Fruit fly (Drosophila melanogaster) whole organism, embryonic: ENCODE results near the gene Mtp.

Experiments
- ATbp ChIP-seq: fragments of 200-800 bp; sonication (Bioruptor generic); optimal IDR thresholded peaks from 2 replicates; lab custom pipeline; 2017; ENCODE audit warnings: missing biosample characterization, mild to moderate bottlenecking, missing genetic modification characterization, missing genetic modification reagents
- Antp ChIP-seq: fragments of 200-800 bp; sonication (Bioruptor generic); optimal IDR thresholded peaks from 3 replicates; lab custom pipeline; 2016; ENCODE audit warnings: missing biosample characterization, missing genetic modification characterization
- Bdp1 ChIP-seq: fragments of 200-800 bp; sonication (Bioruptor generic); optimal IDR thresholded peaks from 3 replicates; lab custom pipeline; 2016; ENCODE audit warnings: missing biosample characterization, missing genetic modification characterization
- CG10366 ChIP-seq: fragments of 200-800 bp; sonication (Bioruptor generic); IDR thresholded peaks from 2 replicates; pipeline ENCODE4 v1.3.6; 2022; ENCODE audit warnings: missing biosample characterization, missing genetic modification characterization
- CG11695 ChIP-seq: fragments of 200-800 bp; sonication (Bioruptor generic); IDR thresholded peaks from 3 replicates; pipeline ENCODE4 v1.3.6; 2022; ENCODE audit warnings: missing biosample characterization, missing genetic modification characterization
- CG12769 ChIP-seq: fragments of 200-800 bp; sonication (Bioruptor generic); optimal IDR thresholded peaks from 2 replicates; lab custom pipeline; 2019; ENCODE audit warnings: missing biosample characterization, mild to moderate bottlenecking, missing genetic modification characterization, moderate library complexity
- CG1603 ChIP-seq: fragments of 200-800 bp; sonication (Bioruptor generic); optimal IDR thresholded peaks from 2 replicates; lab custom pipeline; 2019; ENCODE audit warnings: missing biosample characterization, mild to moderate bottlenecking, missing genetic modification characterization, moderate library complexity
- CG16779 ChIP-seq: fragments of 200-800 bp; sonication (Bioruptor generic); IDR thresholded peaks from 2 replicates; pipeline ENCODE4 v1.3.6; 2022; ENCODE audit warnings: missing biosample characterization, missing genetic modification characterization
- CG17328 ChIP-seq: fragments of 200-800 bp; sonication (Bioruptor generic); IDR thresholded peaks from 2 replicates; pipeline ENCODE4 v1.3.6; 2022; ENCODE audit warnings: missing biosample characterization, missing genetic modification characterization
- CG34422 ChIP-seq: fragments of 200-800 bp; sonication (Bioruptor generic); IDR thresholded peaks from 3 replicates; pipeline ENCODE4 v1.3.6; 2022; ENCODE audit warnings: missing biosample characterization, missing genetic modification characterization
- CG4424 ChIP-seq: fragments of 200-800 bp; sonication (Bioruptor generic); optimal IDR thresholded peaks from 3 replicates; lab custom pipeline; 2016; ENCODE audit warnings: missing biosample characterization, missing genetic modification characterization
- CG5953 ChIP-seq: fragments of 200-800 bp; sonication (Bioruptor generic); IDR thresholded peaks from 2 replicates; pipeline ENCODE4 v1.3.6; 2022; ENCODE audit warnings: missing biosample characterization, missing genetic modification characterization
- CG6689 ChIP-seq: fragments of 200-800 bp; sonication (Bioruptor generic); IDR thresholded peaks from 2 replicates; pipeline ENCODE4 v1.3.6; 2022; ENCODE audit warnings: missing biosample characterization, missing genetic modification characterization
- CG7556 ChIP-seq: fragments of 200-800 bp; sonication (Bioruptor generic); optimal IDR thresholded peaks from 2 replicates; lab custom pipeline; 2017; ENCODE audit warnings: missing biosample characterization, mild to moderate bottlenecking, missing genetic modification characterization
- CG9727 ChIP-seq: fragments of 200-800 bp; sonication (Bioruptor generic); optimal IDR thresholded peaks from 3 replicates; lab custom pipeline; 2017; ENCODE audit warnings: missing biosample characterization, mild to moderate bottlenecking, missing genetic modification characterization
- D19A ChIP-seq: fragments of 200-800 bp; optimal IDR thresholded peaks from 3 replicates; lab custom pipeline; 2019; ENCODE audit warnings: missing biosample characterization, mild to moderate bottlenecking, missing genetic modification characterization, moderate library complexity
- ERR ChIP-seq: fragments of 200-800 bp; sonication (Bioruptor generic); optimal IDR thresholded peaks from 2 replicates; lab custom pipeline; 2016; ENCODE audit warnings: missing biosample characterization, missing genetic modification characterization
- Hr3 ChIP-seq: fragments of 200-800 bp; sonication (Bioruptor generic); optimal IDR thresholded peaks from 3 replicates; lab custom pipeline; 2016; ENCODE audit warnings: missing biosample characterization, missing genetic modification characterization
- Hr51 ChIP-seq, 2 experiments: fragments of 200-800 bp; sonication (Bioruptor generic); optimal IDR thresholded peaks; 2 replicates in 1 of 2; 3 replicates in 1 of 2; lab custom pipeline; 2016 to 2018; ENCODE audit warnings: missing biosample characterization in 2 of 2, missing genetic modification characterization in 2 of 2, mild to moderate bottlenecking in 1 of 2, moderate library complexity in 1 of 2
- Kr ChIP-seq: fragments of 200-800 bp; sonication (Bioruptor generic); optimal IDR thresholded peaks from 2 replicates; lab custom pipeline; 2017; ENCODE audit warnings: missing biosample characterization, mild to moderate bottlenecking, missing genetic modification characterization
- Meics ChIP-seq: fragments of 200-800 bp; sonication (Bioruptor generic); optimal IDR thresholded peaks from 2 replicates; lab custom pipeline; 2017; ENCODE audit warnings: missing biosample characterization, mild to moderate bottlenecking, missing genetic modification characterization
- Nf-YB ChIP-seq: fragments of 200-800 bp; sonication (Bioruptor generic); optimal IDR thresholded peaks from 3 replicates; lab custom pipeline; 2019; ENCODE audit warnings: missing biosample characterization, mild to moderate bottlenecking, missing genetic modification characterization, moderate library complexity
- Ravus ChIP-seq: fragments of 200-800 bp; sonication (Bioruptor generic); IDR thresholded peaks from 2 replicates; pipeline ENCODE4 v1.3.6; 2022; ENCODE audit warnings: missing biosample characterization, missing genetic modification characterization
- Rfx ChIP-seq: fragments of 200-800 bp; sonication (Bioruptor generic); IDR thresholded peaks from 2 replicates; pipeline ENCODE4 v1.3.6; 2022; ENCODE audit warnings: missing biosample characterization, missing genetic modification characterization
- Sox102F ChIP-seq: fragments of 200-800 bp; sonication (Bioruptor generic); optimal IDR thresholded peaks from 2 replicates; lab custom pipeline; 2018; ENCODE audit warnings: missing biosample characterization, mild to moderate bottlenecking, missing genetic modification characterization, moderate library complexity
- Ssrp ChIP-seq: fragments of 200-800 bp; sonication (Bioruptor generic); optimal IDR thresholded peaks from 2 replicates; lab custom pipeline; 2018; ENCODE audit warnings: missing biosample characterization, mild to moderate bottlenecking, missing genetic modification characterization, moderate library complexity
- Xrp1 ChIP-seq: fragments of 200-800 bp; sonication (Bioruptor generic); IDR thresholded peaks from 2 replicates; pipeline ENCODE4 v1.3.6; 2022; ENCODE audit warnings: missing biosample characterization, missing genetic modification characterization
- bcd ChIP-seq: fragments of 200-800 bp; sonication (Bioruptor generic); optimal IDR thresholded peaks from 2 replicates; lab custom pipeline; 2017; ENCODE audit warnings: missing biosample characterization, mild to moderate bottlenecking, missing genetic modification characterization
- cad ChIP-seq: fragments of >200 bp; optimal IDR thresholded peaks from 2 replicates; lab custom pipeline; 2017; ENCODE audit warnings: missing biosample characterization, missing genetic modification characterization
- crol ChIP-seq: fragments of 200-800 bp; sonication (Bioruptor generic); IDR thresholded peaks from 2 replicates; pipeline ENCODE4 v1.3.6; 2022; ENCODE audit warnings: missing biosample characterization, missing genetic modification characterization
- dpn ChIP-seq, 2 experiments: fragments of 200-800 bp; sonication (Bioruptor generic); optimal IDR thresholded peaks; 3 replicates each; lab custom pipeline; 2016; ENCODE audit warnings: missing biosample characterization in 2 of 2, missing genetic modification characterization in 2 of 2
- dysf ChIP-seq: fragments of 200-800 bp; sonication (Bioruptor generic); IDR thresholded peaks from 3 replicates; pipeline ENCODE4 v1.3.6; 2022; ENCODE audit warnings: missing biosample characterization, missing genetic modification characterization
- gce ChIP-seq: fragments of 200-800 bp; sonication (Bioruptor generic); IDR thresholded peaks from 3 replicates; pipeline ENCODE4 v1.3.6; 2022; ENCODE audit warnings: missing biosample characterization, missing genetic modification characterization
- gem ChIP-seq: fragments of 200-800 bp; sonication (Bioruptor generic); optimal IDR thresholded peaks from 2 replicates; lab custom pipeline; 2019; ENCODE audit warnings: missing biosample characterization, mild to moderate bottlenecking, missing genetic modification characterization, moderate library complexity
- grau ChIP-seq: fragments of 200-800 bp; optimal IDR thresholded peaks from 3 replicates; lab custom pipeline; 2019; ENCODE audit warnings: missing biosample characterization, mild to moderate bottlenecking, missing genetic modification characterization, moderate library complexity
- hkb ChIP-seq, 2 experiments: fragments of 200-800 bp in 1 of 2; fragments of >200 bp in 1 of 2; sonication (Bioruptor generic) in 1 of 2; IDR thresholded peaks in 1 of 2; optimal IDR thresholded peaks in 1 of 2; 2 replicates each; pipeline versions ENCODE4 v1.3.6 to Lab custom; 2017 to 2022; ENCODE audit warnings: missing biosample characterization in 1 of 2, missing genetic modification characterization in 1 of 2
- ken ChIP-seq: fragments of 200-800 bp; sonication (Bioruptor generic); IDR thresholded peaks from 3 replicates; pipeline ENCODE4 v1.3.6; 2022; ENCODE audit warnings: missing biosample characterization, missing genetic modification characterization
- lola ChIP-seq, 3 experiments: fragments of >200 bp in 2 of 3; fragments of 200-800 bp in 1 of 3; sonication (Bioruptor generic) in 1 of 3; optimal IDR thresholded peaks; 2 replicates each; lab custom pipeline; 2017 to 2019; ENCODE audit warnings: missing biosample characterization in 3 of 3, missing genetic modification characterization in 3 of 3, mild to moderate bottlenecking in 1 of 3, moderate library complexity in 1 of 3
- mirr ChIP-seq: fragments of 200-800 bp; sonication (Bioruptor generic); optimal IDR thresholded peaks from 3 replicates; lab custom pipeline; 2018; ENCODE audit warnings: missing biosample characterization, mild to moderate bottlenecking, missing genetic modification characterization
- mld ChIP-seq: fragments of 200-800 bp; sonication (Bioruptor generic); IDR thresholded peaks from 3 replicates; pipeline ENCODE4 v1.3.6; 2022; ENCODE audit warnings: missing biosample characterization, missing genetic modification characterization; ENCODE audit not compliant: partially characterized antibody
- onecut ChIP-seq: fragments of 200-800 bp; sonication (Bioruptor generic); IDR thresholded peaks from 2 replicates; pipeline ENCODE4 v1.3.6; 2022; ENCODE audit warnings: missing biosample characterization, missing genetic modification characterization
- row ChIP-seq: fragments of 200-800 bp; sonication (Bioruptor generic); IDR thresholded peaks from 3 replicates; pipeline ENCODE4 v1.3.6; 2022; ENCODE audit warnings: missing biosample characterization, missing genetic modification characterization
- run ChIP-seq: fragments of 200-800 bp; sonication (Bioruptor generic); optimal IDR thresholded peaks from 3 replicates; lab custom pipeline; 2018; ENCODE audit warnings: missing biosample characterization, mild to moderate bottlenecking, missing genetic modification characterization
- sisA ChIP-seq: fragments of 200-800 bp; sonication (Bioruptor generic); IDR thresholded peaks from 2 replicates; pipeline ENCODE4 v1.3.6; 2022; ENCODE audit warnings: missing biosample characterization, missing genetic modification characterization
- sqz ChIP-seq: fragments of 200-800 bp; sonication (Bioruptor generic); optimal IDR thresholded peaks from 3 replicates; lab custom pipeline; 2018; ENCODE audit warnings: missing biosample characterization, mild to moderate bottlenecking, missing genetic modification characterization
- tin ChIP-seq: fragments of 200-800 bp; sonication (Bioruptor generic); optimal IDR thresholded peaks from 3 replicates; lab custom pipeline; 2016; ENCODE audit warnings: missing biosample characterization, missing genetic modification characterization
- tio ChIP-seq: fragments of 200-800 bp; sonication (Bioruptor generic); optimal IDR thresholded peaks from 2 replicates; lab custom pipeline; 2017; ENCODE audit warnings: missing biosample characterization, missing genetic modification characterization, inconsistent platforms
- zf30C ChIP-seq: fragments of 200-800 bp; sonication (Bioruptor generic); optimal IDR thresholded peaks from 3 replicates; lab custom pipeline; 2018; ENCODE audit warnings: missing biosample characterization, mild to moderate bottlenecking, missing genetic modification characterization

Gene Mtp

DNA sequence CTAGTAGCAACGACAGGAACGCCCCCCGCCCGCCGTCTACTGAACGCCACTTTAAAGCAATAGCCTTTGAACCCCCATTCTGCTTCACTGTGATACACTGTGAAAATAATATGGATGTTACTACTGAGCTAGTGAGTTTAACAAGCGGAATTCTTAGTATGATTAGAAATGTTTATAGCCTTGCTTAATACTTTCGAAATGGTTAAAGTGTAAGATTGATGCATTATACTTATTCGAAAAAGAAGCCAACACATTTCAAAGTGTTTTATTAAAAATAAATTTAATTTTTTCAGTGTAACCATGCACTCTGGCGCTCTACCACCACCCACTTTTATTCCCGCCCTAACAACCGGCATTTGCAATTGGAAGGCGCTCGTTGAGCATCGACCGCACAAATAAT lies 21.7 kb upstream of the Mtp start (continued):
- TF ChIP-seq hkb (optimal IDR thresholded peaks at IDR 0.05; lab: Kevin White, UChicago) (no peak), hkb (GFP tag; IDR thresholded peaks at IDR 0.05; lab: Robert Waterston, UW) (peak; percentile 21; the same call in 1 of the 2 replicates), CG6689 (peak; percentile 50), bcd (GFP tag; lab: Kevin White, UChicago) (peak; percentile 32), sqz (GFP tag; lab: Kevin White, UChicago) (no peak), cad (GFP tag; lab: Kevin White, UChicago) (no peak), ATbp (GFP tag; lab: Kevin White, UChicago) (peak; percentile 41), Bdp1 (GFP tag; lab: Kevin White, UChicago) (no peak), mld (no peak), Rfx (GFP tag; lab: Robert Waterston, UW) (0 out of 2 replicates have a peak, but pooled peaks have one; percentile 6), crol (GFP tag; lab: Robert Waterston, UW) (no peak), row (GFP tag; lab: Robert Waterston, UW) (peak; percentile 63), Antp (GFP tag; lab: Kevin White, UChicago) (no peak), Kr (GFP tag; lab: Kevin White, UChicago) (no peak), ERR (GFP tag; lab: Kevin White, UChicago) (no peak), Ssrp (tag; lab: Kevin White, UChicago) (peak; percentile 22), run (tag; lab: Kevin White, UChicago) (no peak), CG7556 (GFP tag; lab: Kevin White, UChicago) (peak; percentile 42), CG34422 (GFP tag; lab: Robert Waterston, UW) (peak; percentile 25; the same call in 1 of the 3 replicates), dysf (peak; percentile 44; the same call in 1 of the 3 replicates), Sox102F (peak; percentile 58), Ravus (GFP tag; lab: Robert Waterston, UW) (no peak), CG17328 (peak; percentile 53; the same call in 1 of the 2 replicates), CG11695 (GFP tag; lab: Robert Waterston, UW) (0 out of 3 replicates have a peak, but pooled peaks have one; percentile 31), gem (tag; lab: Kevin White, UChicago) (peak; percentile 70), lola (GFP tag; optimal IDR thresholded peaks at IDR 0.05; lab: Kevin White, UChicago) (peak in 1 of 3 experiments; percentile 43), sisA (GFP tag; lab: Robert Waterston, UW) (0 out of 2 replicates have a peak, but pooled peaks have one; percentile 26), D19A (tag; lab: Kevin White, UChicago) (peak; percentile 38), tin (peak; percentile 7), grau (tag; lab: Kevin White, UChicago) (peak; percentile 46), CG10366 (GFP tag; lab: Robert Waterston, UW) (peak; percentile 25; the same call in 1 of the 2 replicates), Meics (GFP tag; lab: Kevin White, UChicago) (peak; percentile 5), zf30C (GFP tag; lab: Kevin White, UChicago) (peak; percentile 15), Xrp1 (GFP tag; lab: Robert Waterston, UW) (peak; percentile 69), CG4424 (GFP tag; lab: Kevin White, UChicago) (peak; percentile 18), Hr51 (GFP tag; optimal IDR thresholded peaks at IDR 0.05; lab: Kevin White, UChicago) (peak in 1 of 2 experiments; percentile 46), Nf-YB (GFP tag; lab: Kevin White, UChicago) (peak; percentile 3), gce (GFP tag; lab: Robert Waterston, UW) (no peak), CG1603 (peak; percentile 42), CG16779 (GFP tag; lab: Robert Waterston, UW) (no peak), mirr (GFP tag; lab: Kevin White, UChicago) (no peak), Hr3 (peak; percentile 29), dpn (GFP tag; optimal IDR thresholded peaks at IDR 0.05; lab: Kevin White, UChicago) (peak in 1 of 2 experiments; percentile 29), ken (0 out of 3 replicates have a peak, but pooled peaks have one; percentile 35), CG9727 (GFP tag; lab: Kevin White, UChicago) (peak; percentile 34), CG12769 (no peak), CG5953 (0 out of 2 replicates have a peak, but pooled peaks have one; percentile 23), onecut (GFP tag; lab: Robert Waterston, UW) (peak; percentile 38; the same call in 1 of the 2 replicates), tio (GFP tag; lab: Kevin White, UChicago) (peak; percentile 41)
